Worm (Caenorhabditis elegans) whole organism, L4 larva: ENCODE results near the gene nas-25.
A peak's percentile ranks its signal among the peaks of the same experiment; 100 is the strongest.

ENCODE experiments used
- D1046.2 ChIP-seq: fragments of 200-800 bp; sonication (Bioruptor generic); IDR thresholded peaks from 2 replicates; pipeline ENCODE4 v1.3.6; 2022; ENCODE audit warnings: missing genetic modification characterization, missing compliant biosample characterization
- F44E2.7 ChIP-seq: fragments of 200-800 bp; sonication (Bioruptor generic); IDR thresholded peaks from 2 replicates; pipeline ENCODE4 v2.1.2; 2022; ENCODE audit warnings: missing genetic modification characterization, missing compliant biosample characterization
- F49E8.2 ChIP-seq: sonication (generic microtip); optimal IDR thresholded peaks from 2 replicates; lab custom pipeline; 2016; ENCODE audit warnings: missing compliant biosample characterization, mild to moderate bottlenecking, missing genetic modification characterization, borderline replicate concordance
- T20F7.1 ChIP-seq: fragments of 200-800 bp; sonication (Bioruptor generic); optimal IDR thresholded peaks from 2 replicates; lab custom pipeline; 2018; ENCODE audit warnings: mild to moderate bottlenecking, missing genetic modification characterization, missing compliant biosample characterization
- T26A8.4 ChIP-seq: fragments of 200-800 bp; sonication (Bioruptor generic); IDR thresholded peaks from 2 replicates; pipeline ENCODE4 v1.3.6; 2022; ENCODE audit warnings: missing genetic modification characterization, missing compliant biosample characterization
- Y105C5A.15 ChIP-seq: fragments of 200-800 bp; sonication (Bioruptor generic); IDR thresholded peaks from 2 replicates; pipeline ENCODE4 v1.3.6; 2022; ENCODE audit warnings: missing genetic modification characterization, missing compliant biosample characterization
- Y5F2A.4 ChIP-seq: fragments of 200-800 bp; sonication (Bioruptor generic); optimal IDR thresholded peaks from 2 replicates; lab custom pipeline; 2018; ENCODE audit warnings: mild to moderate bottlenecking, missing genetic modification characterization, missing compliant biosample characterization
- Y75B8A.6 ChIP-seq: fragments of 200-800 bp; sonication (Bioruptor generic); IDR thresholded peaks from 2 replicates; pipeline ENCODE4 v1.3.6; 2022; ENCODE audit warnings: missing genetic modification reagents, missing genetic modification characterization, missing compliant biosample characterization
- ZK337.2 ChIP-seq: fragments of 200-800 bp; sonication (Bioruptor generic); IDR thresholded peaks from 2 replicates; pipeline ENCODE4 v1.3.6; 2022; ENCODE audit warnings: missing genetic modification reagents, missing genetic modification characterization, missing compliant biosample characterization
- aha-1 ChIP-seq: fragments of 150-350 bp; peaks from one replicate; lab custom pipeline; 2014; ENCODE audit warnings: missing biosample characterization, missing genetic modification characterization
- ama-1 ChIP-seq: fragments of 150-350 bp; optimal IDR thresholded peaks from 2 replicates; lab custom pipeline; 2014; ENCODE audit warnings: inconsistent platforms, mixed read lengths
- ceh-20 ChIP-seq: fragments of 200-800 bp; sonication (Bioruptor generic); IDR thresholded peaks from 2 replicates; pipeline ENCODE4 v1.3.6; 2022; ENCODE audit warnings: missing genetic modification reagents, missing genetic modification characterization, missing compliant biosample characterization
- ceh-32 ChIP-seq: sonication (generic microtip); optimal IDR thresholded peaks from 2 replicates; lab custom pipeline; 2016; ENCODE audit warnings: mild to moderate bottlenecking, missing genetic modification characterization, missing compliant biosample characterization; ENCODE audit not compliant: poor library complexity
- ceh-82 ChIP-seq: sonication (generic microtip); optimal IDR thresholded peaks from 2 replicates; lab custom pipeline; 2017; ENCODE audit warnings: missing biosample characterization, missing genetic modification characterization
- ctbp-1 ChIP-seq: fragments of 200-800 bp; sonication (Bioruptor generic); IDR thresholded peaks from 2 replicates; pipeline ENCODE4 v1.3.6; 2022; ENCODE audit warnings: missing genetic modification reagents, missing genetic modification characterization, missing compliant biosample characterization
- daf-19 ChIP-seq: fragments of 200-800 bp; sonication (Bioruptor generic); conservative IDR thresholded peaks from 2 replicates; pipeline ENCODE4 v1.3.6; 2022; ENCODE audit warnings: missing genetic modification characterization, missing compliant biosample characterization
- dmd-6 ChIP-seq: fragments of 200-800 bp; sonication (Bioruptor generic); IDR thresholded peaks from 2 replicates; pipeline ENCODE4 v1.3.6; 2022; ENCODE audit warnings: missing genetic modification reagents, missing genetic modification characterization, missing compliant biosample characterization
- egl-27 ChIP-seq: sonication (generic microtip); optimal IDR thresholded peaks from 3 replicates; lab custom pipeline; 2017; ENCODE audit warnings: missing biosample characterization, missing genetic modification reagents, missing genetic modification characterization
- egl-43 ChIP-seq: fragments of 200-800 bp; sonication (Bioruptor generic); IDR thresholded peaks from 2 replicates; pipeline ENCODE4 v1.3.6; 2022; ENCODE audit warnings: missing genetic modification reagents, missing genetic modification characterization, missing compliant biosample characterization
- fos-1 ChIP-seq: fragments of 150-350 bp; optimal IDR thresholded peaks from 2 replicates; lab custom pipeline; 2014; ENCODE audit warnings: missing biosample characterization, missing genetic modification characterization
- hif-1 ChIP-seq, 2 experiments: sonication (generic microtip); optimal IDR thresholded peaks; 2 replicates each; lab custom pipeline; 2016 to 2017; ENCODE audit warnings: missing compliant biosample characterization in 2 of 2, missing genetic modification characterization in 2 of 2, missing genetic modification reagents in 2 of 2, missing genotype in 2 of 2, mild to moderate bottlenecking in 1 of 2
- hmg-1.1 ChIP-seq: fragments of 200-800 bp; sonication (Bioruptor generic); IDR thresholded peaks from 2 replicates; pipeline ENCODE4 v1.3.6; 2022; ENCODE audit warnings: missing genetic modification reagents, missing genetic modification characterization, missing compliant biosample characterization
- jun-1 ChIP-seq: fragments of 150-350 bp; optimal IDR thresholded peaks from 2 replicates; lab custom pipeline; 2014; ENCODE audit warnings: missing biosample characterization, missing genetic modification reagents, missing genetic modification characterization
- lim-7 ChIP-seq: fragments of 200-800 bp; sonication (Bioruptor generic); IDR thresholded peaks from 2 replicates; pipeline ENCODE4 v1.3.6; 2022; ENCODE audit warnings: missing genetic modification characterization, missing compliant biosample characterization
- lin-1 ChIP-seq: fragments of 200-800 bp; sonication (Bioruptor generic); IDR thresholded peaks from 2 replicates; pipeline ENCODE4 v1.3.6; 2022; ENCODE audit warnings: missing genetic modification reagents, missing genetic modification characterization, missing compliant biosample characterization
- lin-15B ChIP-seq: fragments of 150-350 bp; sonication (generic microtip); optimal IDR thresholded peaks from 3 replicates; lab custom pipeline; 2014; ENCODE audit warnings: missing biosample characterization, missing genetic modification characterization
- lin-29 ChIP-seq: fragments of 200-800 bp; sonication (Bioruptor generic); IDR thresholded peaks from 2 replicates; pipeline ENCODE4 v1.3.6; 2022; ENCODE audit warnings: missing genetic modification reagents, missing genetic modification characterization, missing compliant biosample characterization
- lin-38 ChIP-seq: fragments of 200-800 bp; sonication (Bioruptor generic); IDR thresholded peaks from 2 replicates; pipeline ENCODE4 v1.3.6; 2022; ENCODE audit warnings: missing genetic modification reagents, missing genetic modification characterization, missing compliant biosample characterization
- lir-3 ChIP-seq: sonication (generic microtip); optimal IDR thresholded peaks from 2 replicates; lab custom pipeline; 2016; ENCODE audit warnings: mild to moderate bottlenecking, missing genetic modification characterization, missing compliant biosample characterization
- mxl-2 ChIP-seq: fragments of 200-800 bp; sonication (Bioruptor generic); conservative IDR thresholded peaks from 2 replicates; pipeline ENCODE4 v1.3.6; 2022; ENCODE audit warnings: missing genetic modification reagents, missing genetic modification characterization, missing compliant biosample characterization
- mxl-3 ChIP-seq: fragments of 200-800 bp; sonication (Bioruptor generic); optimal IDR thresholded peaks from 2 replicates; lab custom pipeline; 2018; ENCODE audit warnings: mild to moderate bottlenecking, missing genetic modification characterization, missing compliant biosample characterization
- nhr-11 ChIP-seq: fragments of 150-350 bp; optimal IDR thresholded peaks from 2 replicates; lab custom pipeline; 2014; ENCODE audit warnings: missing biosample characterization, missing genetic modification characterization
- nhr-111 ChIP-seq: fragments of 200-800 bp; sonication (Bioruptor generic); optimal IDR thresholded peaks from 2 replicates; lab custom pipeline; 2018; ENCODE audit warnings: mild to moderate bottlenecking, missing genetic modification characterization, missing compliant biosample characterization
- nhr-25 ChIP-seq: sonication (generic microtip); optimal IDR thresholded peaks from 2 replicates; lab custom pipeline; 2017; ENCODE audit warnings: missing genetic modification characterization, mild to moderate bottlenecking, missing compliant biosample characterization, antibody characterized with exemption, moderate library complexity, borderline replicate concordance; ENCODE audit not compliant: insufficient read depth
- nhr-28 ChIP-seq: fragments of 150-350 bp; optimal IDR thresholded peaks from 2 replicates; lab custom pipeline; 2014; ENCODE audit warnings: missing biosample characterization, missing genetic modification characterization
- nhr-41 ChIP-seq: fragments of 200-800 bp; sonication (Bioruptor generic); IDR thresholded peaks from 2 replicates; pipeline ENCODE4 v1.3.6; 2022; ENCODE audit warnings: missing genetic modification reagents, missing genetic modification characterization, missing compliant biosample characterization
- nhr-48 ChIP-seq: sonication (generic microtip); optimal IDR thresholded peaks from 2 replicates; lab custom pipeline; 2016; ENCODE audit warnings: mild to moderate bottlenecking, missing genetic modification characterization, missing compliant biosample characterization
- nhr-6 ChIP-seq: fragments of 150-350 bp; optimal IDR thresholded peaks from 2 replicates; lab custom pipeline; 2014; ENCODE audit warnings: missing biosample characterization, missing genetic modification characterization
- nhr-76 ChIP-seq: fragments of 150-350 bp; optimal IDR thresholded peaks from 2 replicates; lab custom pipeline; 2014; ENCODE audit warnings: missing biosample characterization, missing genetic modification characterization
- php-3 ChIP-seq: fragments of 200-800 bp; sonication (Bioruptor generic); IDR thresholded peaks from 2 replicates; pipeline ENCODE4 v1.3.6; 2022; ENCODE audit warnings: missing genetic modification reagents, missing genetic modification characterization, missing compliant biosample characterization
- pqm-1 ChIP-seq: sonication (generic microtip); optimal IDR thresholded peaks from 2 replicates; lab custom pipeline; 2017; ENCODE audit warnings: missing biosample characterization, missing genetic modification characterization
- rbr-2 ChIP-seq: sonication (generic microtip); optimal IDR thresholded peaks from 2 replicates; lab custom pipeline; 2016; ENCODE audit warnings: missing genotype, missing genetic modification characterization, missing compliant biosample characterization
- sdz-12 ChIP-seq: fragments of 200-800 bp; sonication (Bioruptor generic); optimal IDR thresholded peaks from 2 replicates; lab custom pipeline; 2018; ENCODE audit warnings: mild to moderate bottlenecking, missing genetic modification characterization, missing compliant biosample characterization
- set-16 ChIP-seq: fragments of 200-800 bp; sonication (Bioruptor generic); IDR thresholded peaks from 2 replicates; pipeline ENCODE4 v1.3.6; 2022; ENCODE audit warnings: missing genetic modification reagents, missing genetic modification characterization, missing compliant biosample characterization
- unc-130 ChIP-seq: sonication (generic microtip); optimal IDR thresholded peaks from 2 replicates; lab custom pipeline; 2016; ENCODE audit warnings: missing genetic modification reagents, missing genetic modification characterization, missing compliant biosample characterization
- unc-39 ChIP-seq: sonication (generic microtip); optimal IDR thresholded peaks from 2 replicates; lab custom pipeline; 2017; ENCODE audit warnings: missing biosample characterization, missing genetic modification characterization
- unc-62 ChIP-seq, 3 experiments: fragments of 150-350 bp in 1 of 3; sonication (generic microtip); optimal IDR thresholded peaks in 2 of 3; peaks in 1 of 3; 1 replicate in 1 of 3; 2 replicates in 2 of 3; lab custom pipeline; 2014 to 2017; ENCODE audit warnings: missing biosample characterization in 3 of 3, missing genetic modification characterization in 3 of 3, missing genetic modification reagents in 3 of 3, missing genotype in 1 of 3
- vab-7 ChIP-seq: fragments of 200-800 bp; sonication (Bioruptor generic); IDR thresholded peaks from 2 replicates; pipeline ENCODE4 v1.3.6; 2022; ENCODE audit warnings: missing genetic modification reagents, missing genetic modification characterization, missing compliant biosample characterization
- zag-1 ChIP-seq: fragments of 150-350 bp; optimal IDR thresholded peaks from 2 replicates; lab custom pipeline; 2014; ENCODE audit warnings: missing biosample characterization, missing genetic modification characterization
- zip-2 ChIP-seq: fragments of 150-350 bp; optimal IDR thresholded peaks from 2 replicates; lab custom pipeline; 2014; ENCODE audit warnings: missing biosample characterization, missing genetic modification characterization

The nas-25 gene

DNA sequence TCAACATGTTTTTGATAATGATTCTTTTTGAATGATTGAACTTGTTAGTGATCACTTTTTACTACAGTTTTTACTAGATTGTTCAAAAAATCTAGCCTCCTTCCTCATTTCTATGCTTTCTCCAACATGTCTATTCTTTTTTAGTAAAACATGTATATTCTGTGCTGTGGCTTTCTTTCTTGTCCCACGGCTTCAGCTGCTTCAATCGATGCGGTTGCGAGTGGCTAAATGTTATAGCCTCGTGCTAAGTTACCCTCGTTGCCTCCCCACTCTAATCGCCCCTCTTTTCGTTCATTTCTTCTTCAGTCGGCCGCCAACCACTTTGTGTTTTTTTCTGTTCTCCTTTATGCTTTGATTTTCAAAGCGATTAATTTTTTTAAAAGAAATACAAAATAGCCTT is 40.0 kb upstream of the nas-25 start (continued):
- TF ChIP-seq unc-62 (GFP tag; optimal IDR thresholded peaks at IDR 0.05 in 1 of 2; lab: Kevin White, UChicago) (peak in 1 of 2 experiments; percentile 72), unc-62 (tag; optimal IDR thresholded peaks at IDR 0.05; lab: Kevin White, UChicago) (no peak), lin-29 (GFP tag; lab: Robert Waterston, UW) (no peak), daf-19 (GFP tag; lab: Robert Waterston, UW) (no peak), T26A8.4 (GFP tag; lab: Robert Waterston, UW) (peak; percentile 61), nhr-6 (no peak), Y5F2A.4 (GFP tag; lab: Kevin White, UChicago) (no peak), unc-39 (no peak), nhr-11 (tag; lab: Kevin White, UChicago) (no peak), lim-7 (GFP tag; lab: Robert Waterston, UW) (no peak), nhr-25 (tag; lab: Kevin White, UChicago) (no peak), egl-43 (GFP tag; lab: Robert Waterston, UW) (peak; percentile 60), dmd-6 (GFP tag; lab: Robert Waterston, UW) (no peak), set-16 (GFP tag; lab: Robert Waterston, UW) (no peak), nhr-111 (GFP tag; lab: Kevin White, UChicago) (no peak), nhr-76 (tag; lab: Kevin White, UChicago) (no peak), pqm-1 (tag; lab: Kevin White, UChicago) (no peak), nhr-28 (tag; lab: Kevin White, UChicago) (no peak), Y105C5A.15 (no peak)

DNA sequence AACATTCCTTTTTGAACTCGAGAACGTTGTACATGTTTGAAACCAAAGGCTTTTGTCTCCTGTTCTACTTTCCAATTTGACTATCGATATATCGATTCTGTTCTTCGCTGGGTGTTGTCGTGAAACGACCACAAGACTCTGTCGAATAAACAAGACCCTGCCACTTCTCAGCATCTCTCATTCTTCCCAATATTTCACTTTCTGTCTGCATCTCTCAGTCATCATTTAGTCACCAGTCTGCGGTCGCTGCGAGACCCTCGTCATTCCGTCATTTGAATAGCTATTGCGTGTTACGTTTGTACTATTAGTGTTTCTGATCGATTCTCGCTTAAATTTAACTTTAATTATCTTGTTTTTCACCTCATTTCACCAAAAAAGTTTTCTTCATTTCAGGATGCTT is 38.5 kb upstream of the nas-25 start:
- TF ChIP-seq ceh-82 (tag; lab: Kevin White, UChicago) (no peak), mxl-2 (GFP tag; lab: Robert Waterston, UW) (no peak), F49E8.2 (tag; lab: Kevin White, UChicago) (no peak), T20F7.1 (GFP tag; lab: Kevin White, UChicago) (peak; percentile 80), nhr-6 (peak; percentile 89), hif-1 (tag; optimal IDR thresholded peaks at IDR 0.05; lab: Kevin White, UChicago) (peak in 1 of 2 experiments; percentile 83), rbr-2 (peak; percentile 93), jun-1 (tag; lab: Kevin White, UChicago) (peak; percentile 90), nhr-41 (GFP tag; lab: Robert Waterston, UW) (peak; percentile 35; the same call in 1 of the 2 replicates), lin-1 (GFP tag; lab: Robert Waterston, UW) (0 out of 2 replicates have a peak, but pooled peaks have one; percentile 63), Y75B8A.6 (no peak), fos-1 (tag; lab: Kevin White, UChicago) (no peak), aha-1 (tag; lab: Kevin White, UChicago) (peak; percentile 99), nhr-48 (tag; lab: Kevin White, UChicago) (peak; percentile 70), ama-1 (lab: Kevin White, UChicago) (peak; percentile 90), php-3 (GFP tag; lab: Robert Waterston, UW) (peak; percentile 81), egl-27 (tag; lab: Kevin White, UChicago) (no peak), ceh-20 (GFP tag; lab: Robert Waterston, UW) (peak; percentile 83), lin-38 (peak; percentile 60; the same call in 1 of the 2 replicates), ceh-32 (tag; lab: Kevin White, UChicago) (no peak), lir-3 (tag; lab: Kevin White, UChicago) (no peak), sdz-12 (GFP tag; lab: Kevin White, UChicago) (no peak), nhr-111 (GFP tag; lab: Kevin White, UChicago) (no peak), vab-7 (peak; percentile 61), nhr-11 (tag; lab: Kevin White, UChicago) (peak; percentile 97), F44E2.7 (GFP tag; lab: Robert Waterston, UW) (no peak), zip-2 (peak; percentile 59), unc-130 (GFP tag; lab: Kevin White, UChicago) (no peak), hmg-1.1 (GFP tag; lab: Robert Waterston, UW) (peak; percentile 91), lin-15B (tag; lab: Kevin White, UChicago) (peak; percentile 6), D1046.2 (GFP tag; lab: Robert Waterston, UW) (no peak), ZK337.2 (GFP tag; lab: Robert Waterston, UW) (no peak), zag-1 (tag; lab: Kevin White, UChicago) (no peak), ctbp-1 (peak; percentile 84), mxl-3 (GFP tag; lab: Kevin White, UChicago) (peak; percentile 73)
